Fruit fly (Drosophila melanogaster): ENCODE data around the gene eys.

- TF ChIP-seq CG14655 (GFP tag; optimal IDR thresholded peaks at IDR 0.05) (peak; percentile 13), CG15710 (tag; optimal IDR thresholded peaks at IDR 0.05) (peak; percentile 43), CG10348 (GFP tag; IDR thresholded peaks at IDR 0.05) (no peak), CG17806 (tag; optimal IDR thresholded peaks at IDR 0.05) (peak; percentile 1), CG34367 (tag; optimal IDR thresholded peaks at IDR 0.05) (peak; percentile 65), rn (GFP tag; IDR thresholded peaks at IDR 0.05) (no peak), CG8159 (tag; optimal IDR thresholded peaks at IDR 0.05) (peak; percentile 29), fd96Ca (GFP tag; IDR thresholded peaks at IDR 0.05) (peak; percentile 59; the same call in 2 of the 3 replicates), D1 (tag; optimal IDR thresholded peaks at IDR 0.05) (no peak)
Measured at dm6 chr2L:2375655-2376417, 64.4 kb downstream of the eys start, which contains the start of gene Atxn7.

Measured in whole organism, pupa.